Worm (Caenorhabditis elegans) whole organism, mixed stage, embryonic: Measurements from ENCODE around the gene Y71H2AM.20.

ENCODE experiments used
- M03D4.4 ChIP-seq: sonication (generic microtip); optimal IDR thresholded peaks from 2 replicates; lab custom pipeline; 2017; ENCODE audit warnings: mild to moderate bottlenecking, missing genetic modification characterization, missing compliant biosample characterization
- blmp-1 ChIP-seq: fragments of 150-350 bp; optimal IDR thresholded peaks from 2 replicates; lab custom pipeline; 2014; ENCODE audit warnings: missing biosample characterization, missing genetic modification characterization
- ces-1 ChIP-seq: fragments of 150-350 bp; optimal IDR thresholded peaks from 2 replicates; lab custom pipeline; 2014; ENCODE audit warnings: missing biosample characterization, missing genetic modification reagents, missing genetic modification characterization
- elt-3 ChIP-seq: fragments of 150-350 bp; optimal IDR thresholded peaks from 2 replicates; lab custom pipeline; 2014; ENCODE audit warnings: missing biosample characterization, missing genetic modification characterization
- flh-1 ChIP-seq: fragments of 200-800 bp; sonication (Bioruptor generic); optimal IDR thresholded peaks from 2 replicates; lab custom pipeline; 2018; ENCODE audit warnings: mild to moderate bottlenecking, missing genetic modification characterization, moderate library complexity, missing compliant biosample characterization
- lin-13 ChIP-seq: fragments of 150-350 bp; optimal IDR thresholded peaks from 2 replicates; lab custom pipeline; 2014; ENCODE audit warnings: missing biosample characterization, missing genetic modification characterization
- lin-32 ChIP-seq: fragments of 200-800 bp; sonication (Bioruptor generic); optimal IDR thresholded peaks from 2 replicates; lab custom pipeline; 2018; ENCODE audit warnings: mild to moderate bottlenecking, missing genetic modification characterization, missing compliant biosample characterization
- lsy-2 ChIP-seq: fragments of 150-350 bp; optimal IDR thresholded peaks from 2 replicates; lab custom pipeline; 2014; ENCODE audit warnings: missing biosample characterization, missing genetic modification characterization
- nhr-12 ChIP-seq: fragments of 150-350 bp; optimal IDR thresholded peaks from 2 replicates; lab custom pipeline; 2014; ENCODE audit warnings: missing biosample characterization, missing genetic modification characterization
- nhr-76 ChIP-seq: sonication (generic microtip); optimal IDR thresholded peaks from 2 replicates; lab custom pipeline; 2017; ENCODE audit warnings: missing biosample characterization, missing genetic modification characterization
- pha-4 ChIP-seq: fragments of 150-350 bp; optimal IDR thresholded peaks from 2 replicates; lab custom pipeline; 2018; ENCODE audit warnings: missing biosample characterization, missing genetic modification reagents, missing genetic modification characterization
- sptf-1 ChIP-seq: sonication (generic microtip); optimal IDR thresholded peaks from 2 replicates; lab custom pipeline; 2017; ENCODE audit warnings: mild to moderate bottlenecking, missing genetic modification characterization, moderate library complexity, missing compliant biosample characterization
- unc-62 ChIP-seq: fragments of 150-350 bp; optimal IDR thresholded peaks from 2 replicates; lab custom pipeline; 2014; ENCODE audit warnings: missing biosample characterization, missing genetic modification reagents, missing genetic modification characterization

DNA sequence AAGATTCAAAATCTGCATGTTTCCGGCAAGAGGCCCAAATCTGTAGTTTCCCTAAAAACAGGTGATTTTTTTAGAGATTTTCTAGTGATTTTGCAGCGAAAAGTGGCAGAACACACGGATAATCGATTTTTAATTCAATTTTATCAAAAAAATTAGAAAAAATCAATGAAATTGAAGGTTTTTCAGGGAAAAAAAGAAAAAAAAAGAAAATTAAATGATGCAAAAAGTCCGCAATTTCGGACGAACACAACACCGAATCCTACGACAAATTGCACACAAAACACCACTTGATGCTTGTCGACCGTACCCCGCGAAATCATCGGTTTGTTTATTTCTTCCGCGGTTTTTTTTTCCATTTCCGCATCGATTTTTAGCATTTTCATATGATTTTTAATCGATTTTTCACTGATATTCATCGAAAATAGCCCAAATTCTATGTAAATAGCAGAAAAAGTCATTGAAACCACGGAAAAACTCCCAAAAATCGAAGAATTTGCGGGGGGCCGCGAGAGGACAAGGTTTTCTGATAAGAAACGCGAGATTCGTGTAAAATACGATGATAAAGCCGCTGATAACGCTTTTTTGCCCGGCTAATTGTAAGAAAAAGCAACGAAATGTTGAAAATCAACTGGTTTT is 29.3 kb upstream of the Y71H2AM.20 start, which contains the start of gene tufm-1:
- peak; percentile 94 for TF ChIP-seq lsy-2 (tag; lab: Kevin White, UChicago)
- no peak for TF ChIP-seq elt-3 (tag; lab: Kevin White, UChicago)
- no peak for TF ChIP-seq nhr-76 (tag; lab: Kevin White, UChicago)
- TF ChIP-seq unc-62, result no peak
- TF ChIP-seq sptf-1 (tag; lab: Kevin White, UChicago), result no peak
- peak; percentile 64 for TF ChIP-seq lin-13 (tag; lab: Kevin White, UChicago)
- no peak for TF ChIP-seq nhr-12
- no peak for TF ChIP-seq pha-4 (tag; lab: Kevin White, UChicago)
- no peak for TF ChIP-seq lin-32
- TF ChIP-seq M03D4.4 (tag; lab: Kevin White, UChicago), result no peak
- TF ChIP-seq blmp-1, result no peak
- TF ChIP-seq flh-1 (GFP tag; lab: Kevin White, UChicago), result no peak
- TF ChIP-seq ces-1 (GFP tag; lab: Kevin White, UChicago), result peak; percentile 84
